Fruit fly (Drosophila melanogaster) ovary, adult (tissue): ENCODE data around the gene CG10514.

Source experiments
- CG17801 ChIP-seq: fragments of 200-800 bp; optimal IDR thresholded peaks from 2 replicates; lab custom pipeline; 2019; ENCODE audit warnings: missing biosample characterization, mild to moderate bottlenecking, missing genetic modification characterization, moderate library complexity; ENCODE audit not compliant: partially characterized antibody

CG10514 gene

DNA sequence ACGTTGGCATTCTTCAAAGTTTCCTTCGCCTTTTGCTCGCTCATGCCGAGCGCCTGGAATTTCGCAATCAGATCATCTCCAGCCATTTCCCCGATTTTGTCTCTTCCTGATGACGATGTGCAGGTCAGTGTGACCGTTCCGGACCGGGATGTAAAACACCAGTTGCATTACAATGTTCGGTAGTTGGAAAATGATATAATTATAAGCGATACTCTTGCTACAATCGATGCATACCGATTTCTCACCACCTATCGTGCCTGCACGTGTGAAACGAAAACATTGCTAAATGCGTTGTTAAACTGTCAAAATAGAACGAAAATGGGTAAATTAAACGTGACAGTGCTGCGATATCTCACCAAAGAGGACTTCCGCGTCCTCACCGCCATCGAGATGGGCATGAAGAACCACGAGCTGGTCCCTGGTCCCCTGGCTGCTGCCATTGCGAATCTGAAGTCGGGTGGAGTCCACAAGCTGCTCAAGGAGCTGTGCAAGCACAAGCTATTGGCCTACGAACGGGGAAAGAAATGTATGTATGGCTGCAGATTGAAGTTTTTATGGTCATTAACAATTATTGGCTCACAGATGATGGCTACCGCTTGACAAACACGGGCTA lies 14.0 kb downstream of the CG10514 start, which contains the start of the genes GlnRS and RIOK2:
Gene GlnRS, minus strand, starts transcription at position 133 of the 613 bp plus-strand sequence.
Gene RIOK2, plus strand, starts transcription at position 256 of the 613 bp plus-strand sequence.
- TF ChIP-seq CG17801 (GFP tag; lab: Kevin White, UChicago), result peak; percentile 65

DNA sequence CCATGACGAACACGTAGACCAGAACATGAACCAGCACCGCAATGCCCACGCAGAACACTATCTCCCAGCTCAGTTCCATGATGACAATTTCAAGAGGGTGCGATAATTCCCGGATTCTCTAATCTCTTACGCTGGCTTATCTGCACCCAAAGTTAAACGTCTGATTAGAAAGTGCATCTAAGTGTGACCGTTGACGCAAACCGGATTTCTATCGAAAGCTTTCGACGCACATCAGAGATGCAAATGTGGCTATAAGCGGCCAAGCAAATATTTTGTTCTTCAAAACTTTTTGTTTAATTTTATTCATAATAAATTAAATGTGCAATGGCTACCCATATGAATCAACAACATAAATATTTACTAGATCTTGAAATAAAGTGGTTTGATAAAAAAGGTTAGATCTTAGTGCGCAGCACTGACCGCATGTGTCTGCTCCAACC lies 17.3 kb downstream of the CG10514 start, which contains the start of the genes Kdsr and CG11858:
Gene Kdsr, minus strand, starts transcription at position 177 of the 440 bp plus-strand sequence.
Gene CG11858, plus strand, starts transcription at position 420 of the 440 bp plus-strand sequence.
- TF ChIP-seq CG17801 (GFP tag; lab: Kevin White, UChicago), result peak; percentile 83

DNA sequence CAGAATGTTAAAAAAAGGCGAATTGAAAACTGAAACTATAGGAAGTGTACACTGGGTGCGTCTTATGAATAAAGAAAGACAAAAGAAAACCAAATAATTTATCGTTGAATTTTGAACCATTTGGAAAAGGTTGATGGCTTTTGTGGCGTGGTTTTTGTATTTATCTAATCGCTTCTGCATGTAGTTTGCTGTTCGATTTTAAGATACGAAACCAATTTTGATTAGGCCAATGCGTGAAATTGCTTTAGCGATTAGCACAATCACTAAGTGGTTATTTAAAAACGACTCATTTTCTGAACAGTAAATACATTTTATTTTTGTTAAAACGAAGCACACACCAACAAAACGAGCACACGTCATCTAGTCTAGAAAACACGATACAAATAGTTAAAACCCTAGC lies 19.0 kb downstream of the CG10514 start:
- no peak for TF ChIP-seq CG17801 (GFP tag; lab: Kevin White, UChicago)

DNA sequence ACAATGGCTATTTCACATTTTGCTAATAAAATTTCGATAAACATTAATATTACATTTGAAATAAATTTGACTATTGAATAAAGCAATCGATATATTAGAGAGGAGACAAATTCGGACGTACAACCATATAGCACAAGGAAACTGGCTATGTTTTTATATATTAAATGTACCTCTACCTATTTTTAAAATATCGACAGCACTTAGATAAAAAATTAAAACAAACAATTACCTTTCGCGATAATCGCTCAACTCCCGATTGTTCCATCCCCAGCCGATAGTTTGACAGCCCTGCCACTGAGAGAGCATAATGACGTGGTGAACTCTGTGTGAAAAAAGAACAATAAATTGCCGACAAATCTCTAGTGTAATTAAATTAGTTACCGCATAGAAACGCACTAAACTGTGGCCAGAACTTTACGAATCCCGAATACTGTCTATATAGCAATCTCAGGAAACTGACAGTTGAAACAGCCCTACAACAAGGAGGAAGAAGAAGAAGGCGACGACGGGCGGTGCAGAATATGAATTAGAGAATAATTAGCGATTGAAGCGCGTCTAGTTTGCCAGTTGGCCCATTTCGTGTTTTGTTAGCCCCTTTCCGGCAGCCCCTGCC lies 20.9 kb downstream of the CG10514 start, which contains the start of gene CG11857:
Gene CG11857, plus strand, starts transcription at position 271 of the 613 bp plus-strand sequence.
- peak; percentile 97 for TF ChIP-seq CG17801 (GFP tag; lab: Kevin White, UChicago)

DNA sequence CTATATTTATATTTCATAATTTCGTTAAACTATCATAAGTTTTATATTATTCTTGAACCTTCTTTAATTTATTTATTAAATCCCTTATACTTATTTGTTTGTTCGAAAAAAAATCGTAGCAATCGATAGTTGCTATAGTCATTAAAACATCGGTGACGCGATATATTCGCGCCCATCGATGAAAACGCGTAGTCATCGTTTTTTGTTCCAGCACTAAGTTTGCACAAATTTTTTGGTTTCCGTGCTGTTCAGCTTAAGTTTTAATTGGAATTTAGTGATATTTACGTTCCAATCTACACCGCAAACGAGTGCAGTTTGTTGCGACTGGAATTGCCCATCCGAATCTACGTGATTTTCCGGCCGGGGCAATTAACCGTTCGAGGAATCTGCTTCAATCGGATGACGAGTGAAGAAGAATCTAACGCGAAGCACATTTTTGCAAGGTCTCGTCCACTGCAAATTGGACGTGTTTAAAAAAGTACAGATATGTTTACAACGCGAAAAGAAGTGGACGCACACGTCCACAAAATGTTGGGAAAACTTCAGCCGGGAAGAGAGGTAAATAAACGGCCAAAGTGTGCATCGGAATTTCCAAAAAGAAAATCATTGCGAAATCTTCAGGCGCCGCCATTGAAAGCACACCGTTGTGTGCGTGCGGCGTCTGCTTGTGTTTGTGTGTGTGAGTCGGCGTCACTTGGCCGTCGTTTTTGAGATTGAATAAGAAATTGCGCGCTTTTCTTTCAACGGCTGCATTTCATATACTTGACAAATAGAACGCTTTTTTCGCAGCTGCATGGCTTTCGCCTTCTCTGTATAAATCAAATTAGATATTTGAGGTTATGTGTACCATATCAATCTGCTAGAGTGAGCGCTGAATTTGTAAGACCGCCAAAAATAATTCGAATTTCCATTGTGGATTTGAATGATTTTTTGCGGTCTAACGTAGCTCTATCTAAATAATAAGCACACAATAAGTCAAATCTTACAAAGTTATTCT lies 30.2 kb downstream of the CG10514 start, which contains the start of gene Nup358:
Gene Nup358, plus strand, starts transcription at position 204 of the 997 bp plus-strand sequence.
- peak; percentile 66 for TF ChIP-seq CG17801 (GFP tag; lab: Kevin White, UChicago)

DNA sequence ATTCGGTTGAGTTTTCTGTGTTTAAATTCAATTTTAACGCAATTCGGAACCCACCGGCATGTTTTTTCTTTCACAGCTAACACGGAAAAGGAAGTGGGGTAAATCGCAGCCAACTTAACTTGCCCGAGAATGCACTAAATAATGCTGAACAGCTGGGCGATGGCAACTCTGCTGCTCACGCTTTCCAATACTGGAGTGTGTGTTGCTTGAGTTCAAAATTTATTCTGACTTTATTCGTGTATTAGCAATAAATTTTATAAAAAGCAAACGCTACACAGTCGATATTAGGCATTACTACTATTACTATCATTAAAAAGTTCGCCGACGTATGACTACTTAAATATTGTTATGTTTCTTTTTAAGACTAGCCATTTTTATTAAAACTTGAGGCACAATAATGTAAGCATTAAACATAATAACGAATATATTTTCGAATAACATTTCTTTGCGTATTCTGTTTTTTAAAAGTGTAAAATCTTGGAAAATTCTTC lies 32.2 kb downstream of the CG10514 start, which contains the start of the genes RpS27 and Nup37:
Gene RpS27, minus strand, starts transcription at position 136 of the 491 bp plus-strand sequence.
Gene Nup37, plus strand, starts transcription at position 280 of the 491 bp plus-strand sequence.
- peak; percentile 89 for TF ChIP-seq CG17801 (GFP tag; lab: Kevin White, UChicago)

DNA sequence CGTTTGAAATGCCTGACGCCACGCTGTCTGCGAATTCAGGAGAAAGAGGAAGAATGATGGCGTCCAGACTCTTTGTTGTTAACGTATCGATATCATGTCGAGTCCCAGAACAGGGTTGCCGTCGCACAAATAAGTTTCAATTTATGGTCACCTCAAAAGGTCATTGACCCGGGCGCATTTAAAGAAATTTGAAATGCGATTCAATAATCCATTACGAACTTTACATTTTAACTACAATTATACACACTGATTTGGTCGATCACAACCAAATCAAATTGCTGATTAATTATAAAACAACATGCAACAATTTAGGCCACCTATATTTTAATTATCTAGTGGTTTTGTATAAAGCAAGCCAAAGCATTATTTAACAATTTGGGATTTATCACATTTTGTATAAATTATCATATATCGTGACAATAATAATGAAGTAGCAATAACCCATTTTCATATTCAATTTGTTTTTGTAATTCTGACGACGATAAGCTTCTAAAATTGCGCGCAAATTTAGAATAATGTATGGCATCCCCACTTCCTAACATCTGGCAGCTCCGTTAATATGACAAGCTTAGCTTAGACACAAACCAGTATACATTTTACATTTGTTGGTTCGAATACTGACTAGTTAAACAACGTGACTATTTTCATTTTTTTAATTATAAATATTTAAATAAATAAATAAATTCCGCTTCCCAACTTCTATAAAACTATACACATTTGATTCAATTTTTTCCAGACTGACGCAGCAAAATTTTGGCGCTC lies 34.4 kb downstream of the CG10514 start, which contains the start of gene bam:
Gene bam, minus strand, starts transcription at position 58 of the 762 bp plus-strand sequence.
- no peak for TF ChIP-seq CG17801 (GFP tag; lab: Kevin White, UChicago)

DNA sequence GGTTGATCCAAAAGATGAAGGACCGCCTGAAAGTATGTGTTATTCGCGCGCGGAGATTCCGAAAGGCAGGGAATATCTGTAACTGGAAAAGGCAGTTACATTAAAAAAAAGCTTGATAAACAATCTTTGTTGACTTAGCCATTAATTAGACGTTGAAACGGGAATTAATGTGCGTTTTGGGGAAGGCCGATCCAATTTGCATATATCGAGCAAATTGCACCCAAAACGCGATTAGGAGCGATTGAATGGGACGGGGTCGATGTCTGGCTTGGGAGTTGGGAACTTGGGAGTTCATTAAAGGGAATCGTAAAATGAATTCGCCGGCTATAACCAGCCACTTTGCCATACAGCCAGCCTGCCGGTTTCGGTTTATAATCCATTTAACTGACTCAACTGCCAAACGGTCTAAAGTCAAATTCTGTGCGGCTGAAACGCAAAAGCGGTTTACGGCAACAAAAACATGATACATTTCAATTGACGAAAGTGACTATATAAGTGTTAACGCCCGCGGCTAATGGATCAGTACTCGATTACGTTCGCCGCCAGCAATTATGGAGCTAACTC lies 38.1 kb downstream of the CG10514 start, which contains the start of gene CG11854:
Gene CG11854, plus strand, starts transcription at position 514 of the 564 bp plus-strand sequence.
- TF ChIP-seq CG17801 (GFP tag; lab: Kevin White, UChicago), result no peak

DNA sequence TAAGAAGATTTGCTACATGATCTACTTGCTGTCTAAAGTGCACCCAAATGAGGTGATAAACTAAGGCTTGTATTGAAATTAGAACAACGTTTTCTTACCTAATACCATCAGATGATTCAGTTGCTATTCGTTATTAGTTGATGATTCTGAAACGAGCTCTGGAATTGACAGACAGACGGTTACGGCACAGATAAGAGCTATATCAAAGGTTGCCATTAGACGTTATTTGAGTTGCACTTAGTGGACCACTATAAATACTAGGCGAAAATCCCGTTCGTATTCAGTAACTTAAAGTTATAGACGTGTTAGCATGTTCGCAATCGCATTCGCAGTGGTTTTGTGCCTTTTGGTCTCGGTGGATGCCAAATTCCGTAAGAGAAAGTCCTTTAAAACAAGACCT lies 39.8 kb downstream of the CG10514 start, which contains the start of gene to:
Gene to, plus strand, starts transcription at position 301 of the 400 bp plus-strand sequence.
- TF ChIP-seq CG17801 (GFP tag; lab: Kevin White, UChicago), result no peak

DNA sequence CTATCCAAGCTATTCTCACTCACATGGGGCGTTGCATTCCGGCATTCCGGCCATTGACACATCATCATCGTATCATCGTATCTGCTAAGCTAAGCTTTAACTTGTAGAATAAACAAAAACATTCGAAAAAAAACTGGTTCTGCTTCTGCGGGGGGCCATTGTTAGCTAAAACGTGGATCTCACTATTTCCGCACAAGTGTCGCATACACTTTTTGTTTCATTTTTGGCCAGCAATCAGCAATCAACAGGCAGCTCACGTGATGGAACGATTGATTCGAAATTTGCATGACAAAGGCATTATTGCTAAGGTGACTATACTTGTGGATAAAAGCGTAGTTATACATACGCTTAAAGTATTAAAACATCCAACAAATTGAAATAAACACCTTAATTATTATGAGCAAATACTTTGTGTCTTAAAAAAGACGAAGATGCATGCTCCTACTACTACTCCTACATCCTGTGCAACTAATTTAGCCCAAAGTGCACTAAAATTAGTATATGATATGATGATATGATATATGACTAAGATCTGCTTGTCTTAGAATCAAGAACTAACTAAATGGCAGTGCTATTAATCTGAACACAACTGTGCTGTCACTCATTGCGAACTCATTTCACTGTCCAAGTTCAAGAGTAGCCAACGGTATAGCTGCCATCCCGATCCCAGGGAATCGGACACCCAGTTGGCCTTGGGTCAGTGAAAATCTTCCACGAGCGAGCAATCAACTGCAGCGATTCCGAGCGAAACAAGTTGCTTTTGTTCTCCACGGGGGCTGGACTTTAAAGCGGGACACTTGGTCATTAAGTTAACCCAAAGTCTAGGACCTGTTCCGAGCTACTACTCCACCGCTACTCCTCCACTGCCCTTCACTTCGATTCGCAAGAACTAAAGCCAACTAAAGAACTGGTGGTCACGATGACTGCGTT lies 40.6 kb downstream of the CG10514 start:
- no peak for TF ChIP-seq CG17801 (GFP tag; lab: Kevin White, UChicago)

DNA sequence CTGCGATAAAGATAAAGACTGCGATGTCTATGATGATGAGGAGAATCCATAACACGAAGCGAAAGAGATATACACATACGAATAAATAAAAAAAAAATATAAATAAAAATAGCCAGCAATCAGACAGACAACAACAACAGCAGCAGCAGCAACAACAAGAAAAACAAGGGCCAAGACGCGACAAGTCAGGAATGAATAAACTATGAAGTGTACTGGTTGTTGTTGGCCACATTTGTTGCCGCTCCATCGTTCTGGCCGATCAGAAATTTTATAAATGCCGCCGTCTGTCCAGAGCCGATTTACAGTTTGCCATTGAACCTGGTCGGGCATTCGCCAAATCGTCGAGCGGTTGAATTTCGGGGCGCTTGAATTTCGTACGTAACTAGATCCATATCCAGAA lies 42.3 kb downstream of the CG10514 start, which contains the start of gene Jhbp7:
Gene Jhbp7, plus strand, starts transcription at position 301 of the 400 bp plus-strand sequence.
- no peak for TF ChIP-seq CG17801 (GFP tag; lab: Kevin White, UChicago)

DNA sequence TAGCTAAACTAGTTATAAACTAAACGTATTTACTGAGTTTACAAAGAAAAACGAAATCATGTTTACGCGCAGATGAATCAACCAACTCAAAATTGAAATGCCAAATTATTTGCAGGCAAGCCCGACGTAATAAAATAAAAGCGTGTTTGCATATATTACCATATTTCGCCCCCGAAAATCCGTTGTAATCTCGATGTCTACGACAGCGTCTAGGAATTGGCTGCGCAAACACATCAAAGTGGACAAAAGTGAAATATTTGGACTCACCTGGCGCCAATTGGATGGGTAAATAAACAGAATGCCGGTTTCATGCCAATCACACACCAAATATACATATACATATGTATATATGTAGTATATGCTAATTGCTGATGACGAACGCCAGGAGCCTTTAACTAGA lies 43.5 kb downstream of the CG10514 start:
- no peak for TF ChIP-seq CG17801 (GFP tag; lab: Kevin White, UChicago)
